Worm (Caenorhabditis elegans) whole organism, late embryonic: ENCODE data around the gene C13A10.1.

ENCODE experiments used
- ama-1 ChIP-seq: fragments of 150-350 bp; optimal IDR thresholded peaks from 2 replicates; lab custom pipeline; 2014
- mec-3 ChIP-seq: sonication (generic microtip); optimal IDR thresholded peaks from 2 replicates; lab custom pipeline; 2016; ENCODE audit warnings: borderline replicate concordance, missing genetic modification characterization, missing compliant biosample characterization
- pha-4 ChIP-seq: fragments of 150-350 bp; optimal IDR thresholded peaks from 2 replicates; lab custom pipeline; 2018; ENCODE audit warnings: missing biosample characterization, missing genetic modification reagents, missing genetic modification characterization

ce11 chrII:1369322-1369721 is 13.9 kb upstream of the C13A10.1 start:
- TF ChIP-seq mec-3 (tag; lab: Kevin White, UChicago) (no peak), ama-1 (no peak), pha-4 (tag; lab: Kevin White, UChicago) (no peak)
